Worm (Caenorhabditis elegans): ENCODE results near the gene tbx-32.

The tbx-32 gene

ce11 chrX:1620678-1621449, 34.4 kb upstream of the tbx-32 start, which contains the start of gene H11E01.2 (continued):
- TF ChIP-seq swsn-7 (tag; optimal IDR thresholded peaks at IDR 0.05), result no peak
- no peak for TF ChIP-seq skn-1 (tag; optimal IDR thresholded peaks at IDR 0.05)

ce11 chrX:1623048-1623447, 32.3 kb upstream of the tbx-32 start:
- no peak for TF ChIP-seq unc-98 (GFP tag; IDR thresholded peaks at IDR 0.05)
- TF ChIP-seq nhr-85 (tag), result no peak
- no peak for TF ChIP-seq elt-3 (tag; optimal IDR thresholded peaks at IDR 0.05)
- TF ChIP-seq unc-30 (tag; optimal IDR thresholded peaks at IDR 0.05), result no peak

ce11 chrX:1627013-1627412, 28.3 kb upstream of the tbx-32 start:
- TF ChIP-seq ztf-4 (tag; optimal IDR thresholded peaks at IDR 0.05), result peak; percentile 94
- peak; percentile 95 for TF ChIP-seq nhr-19 (GFP tag; conservative IDR thresholded peaks at IDR 0.05)
- TF ChIP-seq egl-13 (tag; optimal IDR thresholded peaks at IDR 0.05), result peak; percentile 87
- TF ChIP-seq mef-2 (tag; optimal IDR thresholded peaks at IDR 0.05), result peak; percentile 38
- no peak for TF ChIP-seq C34B4.2 (tag; optimal IDR thresholded peaks at IDR 0.05)
- peak; percentile 68 for TF ChIP-seq fkh-4 (tag; optimal IDR thresholded peaks at IDR 0.05; ENCODE audit: borderline replicate concordance)
- TF ChIP-seq ama-1 (optimal IDR thresholded peaks at IDR 0.05), result no peak
- peak; percentile 88 for TF ChIP-seq snpc-4 (tag; optimal IDR thresholded peaks at IDR 0.05)
- peak; percentile 94 for TF ChIP-seq mab-9 (GFP tag; IDR thresholded peaks at IDR 0.05)
- no peak for TF ChIP-seq ceh-90 (tag; optimal IDR thresholded peaks at IDR 0.05)
- TF ChIP-seq mep-1 (tag; optimal IDR thresholded peaks at IDR 0.05), result peak; percentile 96
- no peak for TF ChIP-seq tlp-1 (tag; optimal IDR thresholded peaks at IDR 0.05)
- peak; percentile 94 for TF ChIP-seq tbx-2 (tag; optimal IDR thresholded peaks at IDR 0.05)
- peak; percentile 70 for TF ChIP-seq vab-15 (tag; optimal IDR thresholded peaks at IDR 0.05)
- TF ChIP-seq ceh-82 (tag; optimal IDR thresholded peaks at IDR 0.05), result peak; percentile 98 to 99 (median 99)
- peak; percentile 95 for TF ChIP-seq hpl-2 (GFP tag; optimal IDR thresholded peaks at IDR 0.05)
- no peak for TF ChIP-seq ets-5 (GFP tag; IDR thresholded peaks at IDR 0.05)
- peak; percentile 94 for TF ChIP-seq irx-1 (tag; optimal IDR thresholded peaks at IDR 0.05)
- TF ChIP-seq pqm-1 (tag; optimal IDR thresholded peaks at IDR 0.05), result peak; percentile 74
- peak; percentile 97 for TF ChIP-seq nhr-77 (tag; optimal IDR thresholded peaks at IDR 0.05)
- TF ChIP-seq C04F5.9 (tag; optimal IDR thresholded peaks at IDR 0.05), result peak; percentile 87
- peak; percentile 93 for TF ChIP-seq nhr-20 (tag; optimal IDR thresholded peaks at IDR 0.05)
- peak; percentile 84 for TF ChIP-seq lir-3 (tag; optimal IDR thresholded peaks at IDR 0.05; ENCODE audit: poor library complexity)
- peak; percentile 99 for TF ChIP-seq dsc-1 (tag; optimal IDR thresholded peaks at IDR 0.05)
- no peak for TF ChIP-seq unc-30 (tag; optimal IDR thresholded peaks at IDR 0.05)
- TF ChIP-seq ceh-63 (GFP tag; optimal IDR thresholded peaks at IDR 0.05), result peak; percentile 73
- TF ChIP-seq nhr-11 (tag; optimal IDR thresholded peaks at IDR 0.05), result peak; percentile 97
- TF ChIP-seq elt-2 (tag; optimal IDR thresholded peaks at IDR 0.05), result peak; percentile 82
- TF ChIP-seq lin-13 (GFP tag; optimal IDR thresholded peaks at IDR 0.05), result peak; percentile 92
- no peak for TF ChIP-seq zag-1 (tag; optimal IDR thresholded peaks at IDR 0.05)
- peak; percentile 98 for TF ChIP-seq jun-1 (tag; optimal IDR thresholded peaks at IDR 0.05)
- TF ChIP-seq nhr-237 (tag; optimal IDR thresholded peaks at IDR 0.05), result peak; percentile 96
- peak; percentile 99 for TF ChIP-seq fkh-10 (GFP tag; optimal IDR thresholded peaks at IDR 0.05)
- TF ChIP-seq aha-1 (tag; optimal IDR thresholded peaks at IDR 0.05), result peak; percentile 58
- TF ChIP-seq nhr-85 (tag), result peak; percentile 92
- TF ChIP-seq unc-86 (tag; optimal IDR thresholded peaks at IDR 0.05), result peak; percentile 87
- TF ChIP-seq skn-1 (tag; optimal IDR thresholded peaks at IDR 0.05), result peak; percentile 100
- TF ChIP-seq alr-1 (tag; optimal IDR thresholded peaks at IDR 0.05; ENCODE audit: borderline replicate concordance), result no peak
- peak; percentile 77 to 85 for TF ChIP-seq efl-1 (optimal IDR thresholded peaks at IDR 0.05)
- peak; percentile 39 to 97 for TF ChIP-seq efl-1 (GFP tag; optimal IDR thresholded peaks at IDR 0.05 in 1 of 2)
- TF ChIP-seq nhr-90 (tag; optimal IDR thresholded peaks at IDR 0.05; ENCODE audit: poor library complexity), result peak; percentile 98
- no peak for TF ChIP-seq sptf-1 (tag; optimal IDR thresholded peaks at IDR 0.05)
- peak; percentile 68 for TF ChIP-seq sup-37 (GFP tag; optimal IDR thresholded peaks at IDR 0.05)
- no peak for TF ChIP-seq pag-3 (tag; optimal IDR thresholded peaks at IDR 0.05; ENCODE audit: borderline replicate concordance, insufficient read depth)
- peak; percentile 97 for TF ChIP-seq fkh-8 (tag; optimal IDR thresholded peaks at IDR 0.05)

Measured in whole organism, L1 larva.